Worm (Caenorhabditis elegans): ENCODE results near the gene F13E9.12.

- TF ChIP-seq aly-2 (tag; optimal IDR thresholded peaks at IDR 0.05) (no peak), mdl-1 (tag; optimal IDR thresholded peaks at IDR 0.05) (no peak), lin-13 (GFP tag; optimal IDR thresholded peaks at IDR 0.05) (no peak)
Measured at ce11 chrIV:10876844-10877243, 2.4 kb upstream of the F13E9.12 start, which contains the start of gene fipr-14.
